Worm (Caenorhabditis elegans) whole organism, L3 larva: Measurements from ENCODE around the gene epg-7.

Experiments
- R02D3.7 ChIP-seq: fragments of 150-350 bp; optimal IDR thresholded peaks from 2 replicates; lab custom pipeline; 2014; ENCODE audit warnings: missing biosample characterization, missing genetic modification characterization
- ZK546.5 ChIP-seq: sonication (generic microtip); optimal IDR thresholded peaks from 2 replicates; lab custom pipeline; 2017; ENCODE audit warnings: missing biosample characterization, missing genetic modification characterization
- aly-2 ChIP-seq: fragments of 150-350 bp; optimal IDR thresholded peaks from 2 replicates; lab custom pipeline; 2014; ENCODE audit warnings: missing biosample characterization, missing genetic modification characterization
- ama-1 ChIP-seq: fragments of 150-350 bp; optimal IDR thresholded peaks from 2 replicates; lab custom pipeline; 2018
- ceh-16 ChIP-seq: sonication (generic microtip); optimal IDR thresholded peaks from 2 replicates; lab custom pipeline; 2017; ENCODE audit warnings: missing biosample characterization, missing genetic modification characterization
- ceh-28 ChIP-seq: fragments of 150-350 bp; optimal IDR thresholded peaks from 2 replicates; lab custom pipeline; 2014; ENCODE audit warnings: missing biosample characterization, missing genetic modification reagents, missing genetic modification characterization
- ceh-82 ChIP-seq: fragments of 150-350 bp; optimal IDR thresholded peaks from 2 replicates; lab custom pipeline; 2014; ENCODE audit warnings: missing biosample characterization, missing genetic modification characterization
- ceh-9 ChIP-seq: sonication (generic microtip); optimal IDR thresholded peaks from 2 replicates; lab custom pipeline; 2018; ENCODE audit warnings: missing biosample characterization, missing genetic modification characterization
- daf-12 ChIP-seq: fragments of 150-350 bp; optimal IDR thresholded peaks from 2 replicates; lab custom pipeline; 2014; ENCODE audit warnings: missing biosample characterization, missing genetic modification reagents, missing genetic modification characterization
- egl-27 ChIP-seq: sonication (generic microtip); optimal IDR thresholded peaks from 4 replicates; lab custom pipeline; 2017; ENCODE audit warnings: missing biosample characterization, missing genetic modification reagents, missing genetic modification characterization
- elt-2 ChIP-seq: sonication (generic microtip); optimal IDR thresholded peaks from 2 replicates; lab custom pipeline; 2016; ENCODE audit warnings: missing genetic modification reagents, mild to moderate bottlenecking, missing genetic modification characterization, missing compliant biosample characterization
- elt-3 ChIP-seq, 3 experiments: fragments of 150-350 bp in 1 of 3; sonication (generic microtip) in 2 of 3; optimal IDR thresholded peaks; 2 replicates in 2 of 3; 4 replicates in 1 of 3; lab custom pipeline; 2014 to 2017; ENCODE audit warnings: missing biosample characterization in 3 of 3, missing genetic modification characterization in 3 of 3
- eor-1 ChIP-seq, 2 experiments: fragments of 150-350 bp; optimal IDR thresholded peaks; 2 replicates each; lab custom pipeline; 2014 to 2018; ENCODE audit warnings: missing biosample characterization in 2 of 2, missing genetic modification characterization in 2 of 2
- fkh-2 ChIP-seq: fragments of 150-350 bp; optimal IDR thresholded peaks from 2 replicates; lab custom pipeline; 2014; ENCODE audit warnings: missing biosample characterization, missing genetic modification reagents, missing genetic modification characterization
- hmg-11 ChIP-seq: sonication (generic microtip); optimal IDR thresholded peaks from 2 replicates; lab custom pipeline; 2016; ENCODE audit warnings: missing genetic modification characterization, missing compliant biosample characterization
- jun-1 ChIP-seq: fragments of 150-350 bp; optimal IDR thresholded peaks from 2 replicates; lab custom pipeline; 2014; ENCODE audit warnings: missing biosample characterization, missing genetic modification reagents, missing genetic modification characterization
- lin-15B ChIP-seq: fragments of 150-350 bp; optimal IDR thresholded peaks from 2 replicates; lab custom pipeline; 2014; ENCODE audit warnings: missing biosample characterization, missing genetic modification characterization
- lin-39 ChIP-seq: fragments of 150-350 bp; optimal IDR thresholded peaks from 2 replicates; lab custom pipeline; 2018; ENCODE audit warnings: missing biosample characterization, missing genetic modification reagents, missing genetic modification characterization
- mdl-1 ChIP-seq: fragments of 150-350 bp; optimal IDR thresholded peaks from 2 replicates; lab custom pipeline; 2014; ENCODE audit warnings: missing biosample characterization, missing genetic modification characterization
- nfya-1 ChIP-seq: sonication (generic microtip); optimal IDR thresholded peaks from 2 replicates; lab custom pipeline; 2017; ENCODE audit warnings: missing genetic modification characterization, mild to moderate bottlenecking, missing compliant biosample characterization, antibody characterized with exemption, moderate library complexity; ENCODE audit not compliant: insufficient read depth
- nhr-11 ChIP-seq: fragments of 150-350 bp; optimal IDR thresholded peaks from 2 replicates; lab custom pipeline; 2014; ENCODE audit warnings: missing biosample characterization, missing genetic modification characterization
- nhr-12 ChIP-seq: fragments of 150-350 bp; optimal IDR thresholded peaks from 2 replicates; lab custom pipeline; 2014; ENCODE audit warnings: missing biosample characterization, missing genetic modification characterization
- nhr-237 ChIP-seq: fragments of 150-350 bp; optimal IDR thresholded peaks from 2 replicates; lab custom pipeline; 2014; ENCODE audit warnings: missing biosample characterization, missing genetic modification characterization
- nhr-28 ChIP-seq: fragments of 150-350 bp; optimal IDR thresholded peaks from 2 replicates; lab custom pipeline; 2014; ENCODE audit warnings: missing biosample characterization, missing genetic modification characterization
- nhr-43 ChIP-seq: sonication (generic microtip); optimal IDR thresholded peaks from 2 replicates; lab custom pipeline; 2016; ENCODE audit warnings: mild to moderate bottlenecking, missing genetic modification characterization, missing compliant biosample characterization; ENCODE audit not compliant: poor library complexity, severe bottlenecking
- nhr-67 ChIP-seq: fragments of 150-350 bp; optimal IDR thresholded peaks from 2 replicates; lab custom pipeline; 2014; ENCODE audit warnings: missing biosample characterization, missing genetic modification characterization
- nhr-76 ChIP-seq: fragments of 150-350 bp; sonication (generic microtip); optimal IDR thresholded peaks from 5 replicates; lab custom pipeline; 2014; ENCODE audit warnings: missing biosample characterization, missing genetic modification characterization
- nhr-77 ChIP-seq: fragments of 150-350 bp; optimal IDR thresholded peaks from 2 replicates; lab custom pipeline; 2014; ENCODE audit warnings: missing biosample characterization, missing genetic modification characterization
- pha-4 ChIP-seq: fragments of 150-350 bp; optimal IDR thresholded peaks from 2 replicates; lab custom pipeline; 2014; ENCODE audit warnings: missing biosample characterization, missing genetic modification reagents, missing genetic modification characterization
- pqm-1 ChIP-seq: fragments of 150-350 bp; optimal IDR thresholded peaks from 2 replicates; lab custom pipeline; 2017; ENCODE audit warnings: missing biosample characterization, missing genetic modification characterization, inconsistent platforms
- sea-2 ChIP-seq: fragments of 150-350 bp; sonication (generic microtip); optimal IDR thresholded peaks from 4 replicates; lab custom pipeline; 2014; ENCODE audit warnings: missing biosample characterization, missing genetic modification reagents, missing genetic modification characterization
- skn-1 ChIP-seq: fragments of 150-350 bp; optimal IDR thresholded peaks from 2 replicates; lab custom pipeline; 2014; ENCODE audit warnings: missing biosample characterization, missing genetic modification characterization
- snpc-4 ChIP-seq: fragments of 150-350 bp; optimal IDR thresholded peaks from 2 replicates; lab custom pipeline; 2014; ENCODE audit warnings: missing biosample characterization, missing genetic modification characterization
- tbx-2 ChIP-seq: sonication (generic microtip); optimal IDR thresholded peaks from 2 replicates; lab custom pipeline; 2016; ENCODE audit warnings: mild to moderate bottlenecking, missing genetic modification characterization, missing compliant biosample characterization
- unc-39 ChIP-seq: sonication (generic microtip); optimal IDR thresholded peaks from 4 replicates; lab custom pipeline; 2017; ENCODE audit warnings: missing biosample characterization, missing genetic modification characterization
- unc-62 ChIP-seq: fragments of 150-350 bp; sonication (generic microtip); optimal IDR thresholded peaks from 4 replicates; lab custom pipeline; 2014; ENCODE audit warnings: missing biosample characterization, missing genetic modification reagents, missing genetic modification characterization
- ztf-11 ChIP-seq: fragments of 150-350 bp; optimal IDR thresholded peaks from 2 replicates; lab custom pipeline; 2014; ENCODE audit warnings: missing biosample characterization, missing genetic modification characterization
- ztf-4 ChIP-seq: fragments of 150-350 bp; optimal IDR thresholded peaks from 2 replicates; lab custom pipeline; 2014; ENCODE audit warnings: missing biosample characterization, missing genetic modification characterization

epg-7 gene

DNA sequence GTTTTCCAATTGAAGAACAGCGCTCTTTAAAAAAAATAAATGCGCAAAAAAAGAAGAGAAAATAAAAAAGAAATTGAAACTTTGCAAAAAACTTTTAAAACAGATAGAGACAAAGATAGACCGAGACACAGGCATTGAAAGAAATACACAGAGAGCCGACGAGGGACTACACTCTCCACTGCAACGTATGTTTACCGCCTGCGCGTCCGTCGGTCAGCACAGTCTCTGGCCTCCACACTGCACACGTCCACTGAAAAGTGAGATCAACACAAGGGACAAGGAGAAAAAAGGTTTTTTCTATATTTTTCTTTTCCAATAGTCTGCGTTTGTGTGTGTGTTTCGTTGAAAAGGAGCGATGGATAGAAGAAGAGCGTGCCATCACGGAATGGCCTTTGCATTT is 28.1 kb upstream of the epg-7 start (continued):
- TF ChIP-seq nhr-237 (tag; lab: Kevin White, UChicago) (no peak), eor-1 (tag; optimal IDR thresholded peaks at IDR 0.05; lab: Kevin White, UChicago) (no peak), mdl-1 (peak; percentile 12), ceh-82 (tag; lab: Kevin White, UChicago) (no peak), nhr-67 (tag; lab: Kevin White, UChicago) (no peak), daf-12 (tag; lab: Kevin White, UChicago) (no peak), nfya-1 (tag; lab: Kevin White, UChicago) (peak; percentile 72), egl-27 (tag; lab: Kevin White, UChicago) (peak; percentile 30), nhr-43 (tag; lab: Kevin White, UChicago) (no peak), pqm-1 (tag; lab: Kevin White, UChicago) (no peak), nhr-12 (tag; lab: Kevin White, UChicago) (no peak), tbx-2 (no peak), aly-2 (no peak), hmg-11 (tag; lab: Kevin White, UChicago) (peak; percentile 66), ZK546.5 (no peak), fkh-2 (tag; lab: Kevin White, UChicago) (no peak), ztf-4 (tag; lab: Kevin White, UChicago) (no peak), lin-15B (peak; percentile 35), nhr-11 (tag; lab: Kevin White, UChicago) (no peak), elt-3 (tag; optimal IDR thresholded peaks at IDR 0.05; lab: Kevin White, UChicago) (no peak), R02D3.7 (tag; lab: Kevin White, UChicago) (peak; percentile 1), nhr-28 (tag; lab: Kevin White, UChicago) (no peak), ama-1 (lab: Kevin White, UChicago) (no peak), jun-1 (tag; lab: Kevin White, UChicago) (no peak)

ce11 chrX:7309775-7310174 is 24.7 kb upstream of the epg-7 start, which contains the start of the genes his-38 and his-40:
Gene his-38 (minus strand): TSS chrX:7309875.
Gene his-40 (plus strand): TSS chrX:7310110.
- no peak for TF ChIP-seq nhr-76 (tag; lab: Kevin White, UChicago)
- no peak for TF ChIP-seq unc-39 (tag; lab: Kevin White, UChicago)
- no peak for TF ChIP-seq nhr-12 (tag; lab: Kevin White, UChicago)
- no peak for TF ChIP-seq nhr-77 (tag; lab: Kevin White, UChicago)
- TF ChIP-seq hmg-11 (tag; lab: Kevin White, UChicago) = no peak

- TF ChIP-seq ztf-4 (tag; lab: Kevin White, UChicago) (no peak), pha-4 (tag; lab: Kevin White, UChicago) (no peak), ceh-28 (tag; lab: Kevin White, UChicago) (no peak), unc-39 (tag; lab: Kevin White, UChicago) (no peak), elt-2 (tag; lab: Kevin White, UChicago) (no peak), nhr-43 (tag; lab: Kevin White, UChicago) (no peak), lin-39 (tag; lab: Kevin White, UChicago) (no peak), ceh-9 (tag; lab: Kevin White, UChicago) (no peak), egl-27 (tag; lab: Kevin White, UChicago) (no peak), elt-3 (tag; optimal IDR thresholded peaks at IDR 0.05; lab: Kevin White, UChicago) (no peak), ceh-16 (tag; lab: Kevin White, UChicago) (no peak), ztf-11 (no peak), nhr-237 (tag; lab: Kevin White, UChicago) (no peak), sea-2 (no peak), nhr-77 (tag; lab: Kevin White, UChicago) (no peak), snpc-4 (no peak), nhr-67 (tag; lab: Kevin White, UChicago) (no peak), skn-1 (tag; lab: Kevin White, UChicago) (no peak)
- TF ChIP-seq, all 47 proteins: peak for 0
Observed at ce11 chrX:7311870-7312269, 22.6 kb upstream of the epg-7 start.

- TF ChIP-seq R02D3.7 (tag; lab: Kevin White, UChicago) = no peak
- no peak for TF ChIP-seq unc-62 (GFP tag; lab: Kevin White, UChicago)
- TF ChIP-seq ceh-28 (tag; lab: Kevin White, UChicago) = no peak
- no peak for TF ChIP-seq fkh-2 (tag; lab: Kevin White, UChicago)
- TF ChIP-seq, all 47 proteins: peak for 0
Observed at ce11 chrX:7313236-7313635, 21.3 kb upstream of the epg-7 start.
